Fruit fly (Drosophila melanogaster) whole organism, embryonic: Measurements from ENCODE around the gene PolD3.

Experiments used
- Atf-2 ChIP-seq: fragments of 200-800 bp; sonication (Bioruptor generic); optimal IDR thresholded peaks from 2 replicates; lab custom pipeline; 2016; ENCODE audit warnings: missing biosample characterization, missing genetic modification characterization
- Bdp1 ChIP-seq: fragments of 200-800 bp; sonication (Bioruptor generic); optimal IDR thresholded peaks from 3 replicates; lab custom pipeline; 2016; ENCODE audit warnings: missing biosample characterization, missing genetic modification characterization
- CG11456 ChIP-seq: fragments of 200-800 bp; sonication (Bioruptor generic); IDR thresholded peaks from 3 replicates; pipeline ENCODE4 v1.3.6; 2022; ENCODE audit warnings: missing biosample characterization, missing genetic modification characterization
- CG13424 ChIP-seq: fragments of 200-800 bp; sonication (Bioruptor generic); optimal IDR thresholded peaks from 2 replicates; lab custom pipeline; 2019; ENCODE audit warnings: missing biosample characterization, mild to moderate bottlenecking, missing genetic modification characterization, moderate library complexity
- CG15601 ChIP-seq: fragments of 200-800 bp; sonication (Bioruptor generic); optimal IDR thresholded peaks from 3 replicates; lab custom pipeline; 2019; ENCODE audit warnings: missing biosample characterization, mild to moderate bottlenecking, missing genetic modification characterization, moderate library complexity
- CG1603 ChIP-seq: fragments of 200-800 bp; sonication (Bioruptor generic); optimal IDR thresholded peaks from 2 replicates; lab custom pipeline; 2019; ENCODE audit warnings: missing biosample characterization, mild to moderate bottlenecking, missing genetic modification characterization, moderate library complexity
- CG16863 ChIP-seq: fragments of 200-800 bp; sonication (Bioruptor generic); optimal IDR thresholded peaks from 3 replicates; lab custom pipeline; 2016; ENCODE audit warnings: missing biosample characterization, missing genetic modification characterization
- CG18262 ChIP-seq: fragments of 200-800 bp; optimal IDR thresholded peaks from 3 replicates; lab custom pipeline; 2019; ENCODE audit warnings: missing biosample characterization, mild to moderate bottlenecking, missing genetic modification characterization, moderate library complexity
- CG18476 ChIP-seq: fragments of 200-800 bp; sonication (Bioruptor generic); optimal IDR thresholded peaks from 2 replicates; lab custom pipeline; 2016; ENCODE audit warnings: missing biosample characterization, mild to moderate bottlenecking, missing genetic modification characterization
- CG2129 ChIP-seq: fragments of 200-800 bp; sonication (Bioruptor generic); IDR thresholded peaks from 2 replicates; pipeline ENCODE4 v1.3.6; 2022; ENCODE audit warnings: missing biosample characterization, missing genetic modification characterization; ENCODE audit not compliant: partially characterized antibody
- CG2199 ChIP-seq: fragments of 200-800 bp; sonication (Bioruptor generic); IDR thresholded peaks from 3 replicates; pipeline ENCODE4 v1.3.6; 2022; ENCODE audit warnings: missing biosample characterization, missing genetic modification characterization
- CG30431 ChIP-seq: fragments of 200-800 bp; sonication (Bioruptor generic); optimal IDR thresholded peaks from 2 replicates; lab custom pipeline; 2017; ENCODE audit warnings: missing biosample characterization, missing genetic modification characterization
- CG3995 ChIP-seq: fragments of 200-800 bp; sonication (Bioruptor generic); optimal IDR thresholded peaks from 3 replicates; lab custom pipeline; 2016; ENCODE audit warnings: missing biosample characterization, missing genetic modification characterization
- CG4328 ChIP-seq: fragments of 200-800 bp; sonication (Bioruptor generic); optimal IDR thresholded peaks from 3 replicates; lab custom pipeline; 2017; ENCODE audit warnings: missing biosample characterization, missing genetic modification reagents, missing genetic modification characterization
- CG4360 ChIP-seq: fragments of 200-800 bp; sonication (Bioruptor generic); IDR thresholded peaks from 2 replicates; pipeline ENCODE4 v1.3.6; 2022; ENCODE audit warnings: missing biosample characterization, missing genetic modification characterization
- CG6854 ChIP-seq: fragments of 200-800 bp; sonication (Bioruptor generic); optimal IDR thresholded peaks from 3 replicates; lab custom pipeline; 2017; ENCODE audit warnings: missing biosample characterization, mild to moderate bottlenecking, missing genetic modification characterization
- CG7839 ChIP-seq: fragments of 200-800 bp; sonication (Bioruptor generic); optimal IDR thresholded peaks from 3 replicates; lab custom pipeline; 2018; ENCODE audit warnings: missing biosample characterization, mild to moderate bottlenecking, missing genetic modification characterization, moderate library complexity
- CG7963 ChIP-seq: fragments of 200-800 bp; sonication (Bioruptor generic); IDR thresholded peaks from 3 replicates; pipeline ENCODE4 v1.3.6; 2022; ENCODE audit warnings: missing biosample characterization, missing genetic modification characterization; ENCODE audit not compliant: partially characterized antibody
- CG8765 ChIP-seq: fragments of 200-800 bp; sonication (Bioruptor generic); IDR thresholded peaks from 2 replicates; pipeline ENCODE4 v1.3.6; 2022; ENCODE audit warnings: missing biosample characterization, missing genetic modification characterization
- CG9817 ChIP-seq: fragments of 200-800 bp; sonication (Bioruptor generic); optimal IDR thresholded peaks from 2 replicates; lab custom pipeline; 2018; ENCODE audit warnings: missing biosample characterization, mild to moderate bottlenecking, missing genetic modification characterization, moderate library complexity
- D ChIP-seq, 2 experiments: fragments of 200-800 bp in 1 of 2; fragments of >200 bp in 1 of 2; sonication (Bioruptor generic) in 1 of 2; optimal IDR thresholded peaks; 2 replicates in 1 of 2; 3 replicates in 1 of 2; lab custom pipeline; 2017; ENCODE audit warnings: mild to moderate bottlenecking in 1 of 2, missing biosample characterization in 1 of 2, missing genetic modification characterization in 1 of 2, missing genetic modification reagents in 1 of 2
- E2f2 ChIP-seq: fragments of 200-800 bp; sonication (Bioruptor generic); IDR thresholded peaks from 2 replicates; pipeline ENCODE4 v1.3.6; 2022; ENCODE audit warnings: missing biosample characterization, missing genetic modification characterization
- ERR ChIP-seq: fragments of 200-800 bp; sonication (Bioruptor generic); optimal IDR thresholded peaks from 2 replicates; lab custom pipeline; 2016; ENCODE audit warnings: missing biosample characterization, missing genetic modification characterization
- Fer2 ChIP-seq: fragments of 200-800 bp; sonication (Bioruptor generic); optimal IDR thresholded peaks from 2 replicates; lab custom pipeline; 2018; ENCODE audit warnings: missing biosample characterization, mild to moderate bottlenecking, missing genetic modification characterization, moderate library complexity
- H15 ChIP-seq: fragments of 200-800 bp; sonication (Bioruptor generic); IDR thresholded peaks from 3 replicates; pipeline ENCODE4 v1.3.6; 2022; ENCODE audit warnings: missing biosample characterization, missing genetic modification characterization
- HLH54F ChIP-seq: fragments of 200-800 bp; sonication (Bioruptor generic); optimal IDR thresholded peaks from 3 replicates; lab custom pipeline; 2016; ENCODE audit warnings: missing biosample characterization, missing genetic modification characterization
- Hand ChIP-seq: fragments of 200-800 bp; sonication (Bioruptor generic); optimal IDR thresholded peaks from 2 replicates; lab custom pipeline; 2017; ENCODE audit warnings: mild to moderate bottlenecking, missing biosample characterization, missing genetic modification reagents, missing genetic modification characterization
- Nf-YB ChIP-seq: fragments of 200-800 bp; sonication (Bioruptor generic); optimal IDR thresholded peaks from 3 replicates; lab custom pipeline; 2019; ENCODE audit warnings: missing biosample characterization, mild to moderate bottlenecking, missing genetic modification characterization, moderate library complexity
- Poxn ChIP-seq: fragments of 200-800 bp; sonication (Bioruptor generic); IDR thresholded peaks from 2 replicates; pipeline ENCODE4 v1.3.6; 2022; ENCODE audit warnings: missing biosample characterization, missing genetic modification characterization
- Ravus ChIP-seq: fragments of 200-800 bp; sonication (Bioruptor generic); IDR thresholded peaks from 2 replicates; pipeline ENCODE4 v1.3.6; 2022; ENCODE audit warnings: missing biosample characterization, missing genetic modification characterization
- Side ChIP-seq: fragments of 200-800 bp; sonication (Bioruptor generic); optimal IDR thresholded peaks from 2 replicates; lab custom pipeline; 2016; ENCODE audit warnings: missing biosample characterization, missing genetic modification characterization
- Sin3A ChIP-seq: fragments of >200 bp; optimal IDR thresholded peaks from 2 replicates; lab custom pipeline; 2018
- Sry-β ChIP-seq: fragments of 200-800 bp; sonication (Bioruptor generic); optimal IDR thresholded peaks from 2 replicates; lab custom pipeline; 2018; ENCODE audit warnings: missing biosample characterization, mild to moderate bottlenecking, missing genetic modification characterization, moderate library complexity
- Ssrp ChIP-seq: fragments of 200-800 bp; sonication (Bioruptor generic); optimal IDR thresholded peaks from 2 replicates; lab custom pipeline; 2018; ENCODE audit warnings: missing biosample characterization, mild to moderate bottlenecking, missing genetic modification characterization, moderate library complexity
- cg ChIP-seq: fragments of 200-800 bp; sonication (Bioruptor generic); optimal IDR thresholded peaks from 3 replicates; lab custom pipeline; 2019; ENCODE audit warnings: missing biosample characterization, mild to moderate bottlenecking, missing genetic modification characterization, moderate library complexity
- chinmo ChIP-seq: fragments of 200-800 bp; sonication (Bioruptor generic); IDR thresholded peaks from 4 replicates; pipeline ENCODE4 v1.3.6; 2022; ENCODE audit warnings: missing biosample characterization, missing genetic modification characterization; ENCODE audit not compliant: partially characterized antibody
- dimm ChIP-seq: fragments of 200-800 bp; sonication (Bioruptor generic); IDR thresholded peaks from 2 replicates; pipeline ENCODE4 v1.3.6; 2022; ENCODE audit warnings: missing biosample characterization, missing genetic modification characterization
- dpn ChIP-seq, 2 experiments: fragments of 200-800 bp; sonication (Bioruptor generic); optimal IDR thresholded peaks; 3 replicates each; lab custom pipeline; 2016; ENCODE audit warnings: missing biosample characterization in 2 of 2, missing genetic modification characterization in 2 of 2
- dysf ChIP-seq: fragments of 200-800 bp; sonication (Bioruptor generic); IDR thresholded peaks from 3 replicates; pipeline ENCODE4 v1.3.6; 2022; ENCODE audit warnings: missing biosample characterization, missing genetic modification characterization
- exex ChIP-seq: fragments of 200-800 bp; sonication (Bioruptor generic); optimal IDR thresholded peaks from 4 replicates; lab custom pipeline; 2018; ENCODE audit warnings: missing biosample characterization, mild to moderate bottlenecking, missing genetic modification characterization, moderate library complexity
- eyg ChIP-seq: fragments of 200-800 bp; sonication (Bioruptor generic); optimal IDR thresholded peaks from 3 replicates; lab custom pipeline; 2016; ENCODE audit warnings: missing biosample characterization, missing genetic modification characterization
- ftz-f1 ChIP-seq: fragments of 200-800 bp; sonication (Bioruptor generic); optimal IDR thresholded peaks from 2 replicates; lab custom pipeline; 2016; ENCODE audit warnings: missing biosample characterization, missing genetic modification characterization
- jigr1 ChIP-seq: fragments of 200-800 bp; sonication (Bioruptor generic); IDR thresholded peaks from 3 replicates; pipeline ENCODE4 v1.3.6; 2022; ENCODE audit warnings: missing biosample characterization, missing genetic modification characterization
- org-1 ChIP-seq: fragments of 200-800 bp; sonication (Bioruptor generic); optimal IDR thresholded peaks from 2 replicates; lab custom pipeline; 2017; ENCODE audit warnings: missing biosample characterization, missing genetic modification characterization
- pan ChIP-seq, 4 experiments: fragments of >200 bp in 3 of 4; fragments of 200-800 bp in 1 of 4; sonication (Bioruptor generic) in 1 of 4; optimal IDR thresholded peaks in 3 of 4; IDR thresholded peaks in 1 of 4; 2 replicates each; pipeline versions ENCODE4 v1.3.6 to Lab custom; 2017 to 2022; ENCODE audit warnings: missing biosample characterization in 2 of 4, missing genetic modification characterization in 2 of 4, mixed read lengths in 1 of 4
- pho ChIP-seq: fragments of 200-800 bp; sonication (Bioruptor generic); optimal IDR thresholded peaks from 2 replicates; lab custom pipeline; 2016; ENCODE audit warnings: missing biosample characterization, missing genetic modification characterization
- slbo ChIP-seq: fragments of 200-800 bp; sonication (Bioruptor generic); IDR thresholded peaks from 2 replicates; pipeline ENCODE4 v1.3.6; 2022; ENCODE audit warnings: missing biosample characterization, missing genetic modification characterization
- so ChIP-seq: fragments of 200-800 bp; sonication (Bioruptor generic); IDR thresholded peaks from 3 replicates; pipeline ENCODE4 v1.3.6; 2022; ENCODE audit warnings: missing biosample characterization, missing genetic modification characterization
- sug ChIP-seq: fragments of 200-800 bp; optimal IDR thresholded peaks from 2 replicates; lab custom pipeline; 2019; ENCODE audit warnings: missing biosample characterization, mild to moderate bottlenecking, missing genetic modification characterization, moderate library complexity
- trh ChIP-seq: fragments of 200-800 bp; sonication (Bioruptor generic); optimal IDR thresholded peaks from 2 replicates; lab custom pipeline; 2016; ENCODE audit warnings: missing biosample characterization, missing genetic modification characterization

The PolD3 gene

DNA sequence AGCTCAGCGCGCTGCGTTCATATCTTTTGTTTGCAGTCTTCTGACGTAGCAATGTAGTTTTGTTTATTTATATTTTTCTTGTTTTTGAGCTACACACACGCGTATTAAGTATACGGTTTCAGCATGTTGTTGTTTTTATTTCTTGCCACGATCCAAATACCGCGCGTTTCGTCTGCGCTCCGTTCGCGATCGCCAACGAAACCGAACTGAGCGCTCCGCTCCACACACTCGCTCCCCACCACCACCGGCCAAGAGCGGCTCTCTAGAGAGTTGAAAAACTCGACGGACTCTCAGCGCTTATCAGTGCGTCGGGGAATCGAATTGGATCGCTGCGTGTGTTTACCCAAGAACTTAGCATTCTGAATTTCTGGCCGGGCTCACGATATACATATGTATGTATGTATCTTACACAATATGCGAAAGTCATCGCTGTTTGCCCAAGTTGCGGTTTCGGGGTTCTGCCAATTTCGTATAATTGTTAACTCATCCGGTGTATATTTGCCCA is 8.4 kb upstream of the PolD3 start, which contains the start of gene yuri (continued):
- TF ChIP-seq CG8765 (GFP tag; lab: Robert Waterston, UW) = no peak
- TF ChIP-seq Bdp1 = no peak
- peak; percentile 95 for TF ChIP-seq CG4360
- TF ChIP-seq dysf = peak; percentile 41; the same call in 1 of the 3 replicates
- no peak for TF ChIP-seq Poxn (GFP tag; lab: Robert Waterston, UW)
- peak; percentile 20 for TF ChIP-seq pho (GFP tag; lab: Kevin White, UChicago)
- TF ChIP-seq Sin3A (lab: Kevin White, UChicago) = no peak
- no peak for TF ChIP-seq Ssrp (tag; lab: Kevin White, UChicago)
- TF ChIP-seq CG15601 = no peak
- TF ChIP-seq ftz-f1 (GFP tag; lab: Kevin White, UChicago) = peak; percentile 62
- TF ChIP-seq CG30431 = no peak
- TF ChIP-seq Fer2 (tag; lab: Kevin White, UChicago) = no peak
- peak; percentile 43 for TF ChIP-seq CG6854 (GFP tag; lab: Kevin White, UChicago)
- TF ChIP-seq Sry-β = no peak
- TF ChIP-seq CG9817 (tag; lab: Kevin White, UChicago) = no peak
- TF ChIP-seq CG11456 (GFP tag; lab: Robert Waterston, UW) = no peak
- no peak for TF ChIP-seq CG3995 (GFP tag; lab: Kevin White, UChicago)
- no peak for TF ChIP-seq ERR (GFP tag; lab: Kevin White, UChicago)
- TF ChIP-seq chinmo (GFP tag; lab: Robert Waterston, UW) = peak; percentile 95
- TF ChIP-seq CG7839 (tag; lab: Kevin White, UChicago) = no peak
- no peak for TF ChIP-seq pan (optimal IDR thresholded peaks at IDR 0.05; lab: Kevin White, UChicago)
- peak in 1 of 2 experiments; percentile 42 for TF ChIP-seq pan (GFP tag; optimal IDR thresholded peaks at IDR 0.05 in 1 of 2, IDR thresholded peaks at IDR 0.05 in 1 of 2)
- no peak for TF ChIP-seq CG18476 (GFP tag; lab: Kevin White, UChicago)
- TF ChIP-seq dpn (GFP tag; optimal IDR thresholded peaks at IDR 0.05; lab: Kevin White, UChicago) = no peak
- TF ChIP-seq cg (GFP tag; lab: Kevin White, UChicago) = peak; percentile 61
- TF ChIP-seq exex (tag; lab: Kevin White, UChicago) = peak; percentile 30
- no peak for TF ChIP-seq org-1 (GFP tag; lab: Kevin White, UChicago)
- TF ChIP-seq CG2199 (GFP tag; lab: Robert Waterston, UW) = peak; percentile 59; the same call in 1 of the 3 replicates
- TF ChIP-seq Hand (GFP tag; lab: Kevin White, UChicago) = no peak
- TF ChIP-seq CG13424 (tag; lab: Kevin White, UChicago) = no peak
- no peak for TF ChIP-seq H15 (GFP tag; lab: Robert Waterston, UW)
- TF ChIP-seq HLH54F (GFP tag; lab: Kevin White, UChicago) = no peak
- no peak for TF ChIP-seq jigr1 (GFP tag; lab: Robert Waterston, UW)
- TF ChIP-seq eyg (GFP tag; lab: Kevin White, UChicago) = no peak
- peak; percentile 47 for TF ChIP-seq sug
- peak; percentile 23 for TF ChIP-seq Nf-YB (GFP tag; lab: Kevin White, UChicago)
- TF ChIP-seq CG4328 (GFP tag; lab: Kevin White, UChicago) = no peak
- TF ChIP-seq Ravus (GFP tag; lab: Robert Waterston, UW) = no peak
- no peak for TF ChIP-seq D (optimal IDR thresholded peaks at IDR 0.05; lab: Kevin White, UChicago)
- no peak for TF ChIP-seq D (GFP tag; optimal IDR thresholded peaks at IDR 0.05; lab: Kevin White, UChicago)
- TF ChIP-seq CG18262 = peak; percentile 4
- no peak for TF ChIP-seq dimm
- TF ChIP-seq E2f2 (GFP tag; lab: Robert Waterston, UW) = peak; percentile 33; the same call in 1 of the 2 replicates
- TF ChIP-seq CG1603 = no peak
- peak; percentile 33; the same call in 1 of the 2 replicates for TF ChIP-seq slbo
- TF ChIP-seq CG7963 (GFP tag; lab: Robert Waterston, UW) = no peak
- no peak for TF ChIP-seq CG2129 (GFP tag; lab: Robert Waterston, UW)
- TF ChIP-seq so (GFP tag; lab: Robert Waterston, UW) = peak; percentile 88
- no peak for TF ChIP-seq Atf-2
- no peak for TF ChIP-seq trh (GFP tag; lab: Kevin White, UChicago)
- TF ChIP-seq CG16863 = no peak
- TF ChIP-seq Side (GFP tag; lab: Kevin White, UChicago) = peak; percentile 1
